Fruit fly (Drosophila melanogaster): ENCODE results near the gene CG7611.
A peak's percentile ranks its signal among the peaks of the same experiment; 100 is the strongest.

CG7611 gene

dm6 chr3L:21558176-21558871 is 35.3 kb downstream of the CG7611 start, which contains the start of gene CG7173:
Gene CG7173, minus strand, starts transcription at chr3L:21558226.
- no peak for TF ChIP-seq cnc (optimal IDR thresholded peaks at IDR 0.05)

- TF ChIP-seq CG11617 (GFP tag; optimal IDR thresholded peaks at IDR 0.05): no peak
Measured at dm6 chr3L:21562081-21562480, 39.1 kb downstream of the CG7611 start, which contains the start of gene CapaR. Gene CapaR, minus strand, starts transcription at chr3L:21562181.

- TF ChIP-seq CG5204 (GFP tag; optimal IDR thresholded peaks at IDR 0.05): no peak
Measured at dm6 chr3L:21565126-21565525, 42.1 kb downstream of the CG7611 start, which contains the start of gene CG7634. Gene CG7634, plus strand, starts transcription at chr3L:21565426.

dm6 chr3L:21568254-21568653 is 45.3 kb downstream of the CG7611 start:
- TF ChIP-seq Hr96 (GFP tag; optimal IDR thresholded peaks at IDR 0.05): no peak
- no peak for TF ChIP-seq toe (GFP tag; optimal IDR thresholded peaks at IDR 0.05)
- TF ChIP-seq CG5204 (GFP tag; optimal IDR thresholded peaks at IDR 0.05): no peak
- TF ChIP-seq cic (GFP tag; optimal IDR thresholded peaks at IDR 0.05): no peak
- TF ChIP-seq CG1620 (GFP tag; optimal IDR thresholded peaks at IDR 0.05): no peak
- no peak for TF ChIP-seq Crg-1 (GFP tag; optimal IDR thresholded peaks at IDR 0.05)
- TF ChIP-seq Mnt (GFP tag; optimal IDR thresholded peaks at IDR 0.05): no peak
- TF ChIP-seq kay (GFP tag; ENCODE audit: borderline replicate concordance): no peak
- TF ChIP-seq bab1 (GFP tag; optimal IDR thresholded peaks at IDR 0.05): no peak
- TF ChIP-seq tj (GFP tag; optimal IDR thresholded peaks at IDR 0.05): no peak
- no peak for TF ChIP-seq Clk (GFP tag; optimal IDR thresholded peaks at IDR 0.05)
- no peak for TF ChIP-seq CG11617 (GFP tag; optimal IDR thresholded peaks at IDR 0.05)
- no peak for TF ChIP-seq CG7101 (tag; optimal IDR thresholded peaks at IDR 0.05)

- peak; percentile 23 for TF ChIP-seq CG14711 (tag; optimal IDR thresholded peaks at IDR 0.05)
- no peak for TF ChIP-seq ovo (GFP tag; optimal IDR thresholded peaks at IDR 0.05)
- TF ChIP-seq CG5204 (GFP tag; optimal IDR thresholded peaks at IDR 0.05): peak; percentile 81
- peak; percentile 51 for TF ChIP-seq tj (GFP tag; optimal IDR thresholded peaks at IDR 0.05)
- peak; percentile 21 for TF ChIP-seq pad (GFP tag; optimal IDR thresholded peaks at IDR 0.05)
- peak; percentile 76 for TF ChIP-seq Hr96 (GFP tag; optimal IDR thresholded peaks at IDR 0.05)
- no peak for TF ChIP-seq cic (GFP tag; optimal IDR thresholded peaks at IDR 0.05)
- peak; percentile 74 for TF ChIP-seq CG1620 (GFP tag; optimal IDR thresholded peaks at IDR 0.05)
- TF ChIP-seq Mnt (GFP tag; optimal IDR thresholded peaks at IDR 0.05): peak; percentile 36
- TF ChIP-seq cnc (optimal IDR thresholded peaks at IDR 0.05): no peak
- no peak for TF ChIP-seq CG33017 (tag; optimal IDR thresholded peaks at IDR 0.05)
- peak; percentile 89 for TF ChIP-seq toe (GFP tag; optimal IDR thresholded peaks at IDR 0.05)
- no peak for TF ChIP-seq kay (GFP tag; ENCODE audit: borderline replicate concordance)
- peak; percentile 43 for TF ChIP-seq Clk (GFP tag; optimal IDR thresholded peaks at IDR 0.05)
- peak; percentile 57 for TF ChIP-seq CG7101 (tag; optimal IDR thresholded peaks at IDR 0.05)
- TF ChIP-seq CG7045 (GFP tag; optimal IDR thresholded peaks at IDR 0.05): peak; percentile 59
- TF ChIP-seq CG12768 (GFP tag; optimal IDR thresholded peaks at IDR 0.05): peak; percentile 47
- TF ChIP-seq bab1 (GFP tag; optimal IDR thresholded peaks at IDR 0.05): peak; percentile 69
- TF ChIP-seq Crg-1 (GFP tag; optimal IDR thresholded peaks at IDR 0.05): no peak
- peak; percentile 62 for TF ChIP-seq CG11617 (GFP tag; optimal IDR thresholded peaks at IDR 0.05)
Measured at dm6 chr3L:21568848-21569372, 45.9 kb downstream of the CG7611 start, which contains the start of the genes CRIF and SMC5. Gene CRIF, minus strand, starts transcription at chr3L:21568898. Gene SMC5, plus strand, starts transcription at chr3L:21569176.

- no peak for TF ChIP-seq cnc (optimal IDR thresholded peaks at IDR 0.05)
- TF ChIP-seq toe (GFP tag; optimal IDR thresholded peaks at IDR 0.05): no peak
- TF ChIP-seq kay (GFP tag; ENCODE audit: borderline replicate concordance): peak; percentile 44
- no peak for TF ChIP-seq pad (GFP tag; optimal IDR thresholded peaks at IDR 0.05)
Measured at dm6 chr3L:21573831-21574230, 50.8 kb downstream of the CG7611 start, which contains the start of gene EMC10. Gene EMC10, plus strand, starts transcription at chr3L:21574131.

dm6 chr3L:21574296-21574745 is 51.3 kb downstream of the CG7611 start:
- TF ChIP-seq Crg-1 (GFP tag; optimal IDR thresholded peaks at IDR 0.05): no peak
- TF ChIP-seq CG11617 (GFP tag; optimal IDR thresholded peaks at IDR 0.05): no peak
- no peak for TF ChIP-seq cic (GFP tag; optimal IDR thresholded peaks at IDR 0.05)
- TF ChIP-seq CG7101 (tag; optimal IDR thresholded peaks at IDR 0.05): no peak
- TF ChIP-seq CG33017 (tag; optimal IDR thresholded peaks at IDR 0.05): no peak
- TF ChIP-seq bab1 (GFP tag; optimal IDR thresholded peaks at IDR 0.05): no peak
- TF ChIP-seq Hr96 (GFP tag; optimal IDR thresholded peaks at IDR 0.05): no peak
- no peak for TF ChIP-seq toe (GFP tag; optimal IDR thresholded peaks at IDR 0.05)
- TF ChIP-seq CG1620 (GFP tag; optimal IDR thresholded peaks at IDR 0.05): no peak
- no peak for TF ChIP-seq Clk (GFP tag; optimal IDR thresholded peaks at IDR 0.05)
- no peak for TF ChIP-seq CG12768 (GFP tag; optimal IDR thresholded peaks at IDR 0.05)
- TF ChIP-seq ovo (GFP tag; optimal IDR thresholded peaks at IDR 0.05): no peak
- no peak for TF ChIP-seq CG14711 (tag; optimal IDR thresholded peaks at IDR 0.05)
- TF ChIP-seq tj (GFP tag; optimal IDR thresholded peaks at IDR 0.05): no peak
- TF ChIP-seq Mnt (GFP tag; optimal IDR thresholded peaks at IDR 0.05): no peak
- no peak for TF ChIP-seq pad (GFP tag; optimal IDR thresholded peaks at IDR 0.05)
